Fruit fly (Drosophila melanogaster): ENCODE measurements around the gene step.

The step gene

DNA sequence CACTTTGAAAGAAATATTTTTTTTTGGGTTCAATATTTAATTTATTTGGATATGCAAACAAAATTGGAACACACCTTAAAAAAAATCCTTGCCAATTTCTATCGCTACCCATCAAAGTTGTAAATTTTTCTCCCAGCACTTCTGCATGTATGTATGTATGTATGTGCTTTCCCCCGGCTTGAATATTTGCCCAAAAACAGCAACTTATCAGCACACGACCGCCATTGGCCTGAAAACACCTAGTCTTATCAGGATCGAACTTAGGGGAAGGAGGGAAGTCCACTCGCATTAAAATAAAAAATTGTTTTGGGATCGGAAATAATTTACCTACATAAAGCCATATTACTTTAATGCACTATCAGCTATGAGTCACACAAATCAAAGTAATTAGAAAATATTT is 3.3 kb downstream of the step start (continued):
- TF ChIP-seq Sox102F (GFP tag; optimal IDR thresholded peaks at IDR 0.05) (no peak), CG11762 (GFP tag; optimal IDR thresholded peaks at IDR 0.05; ENCODE audit: insufficient read depth) (no peak), CG3919 (GFP tag; optimal IDR thresholded peaks at IDR 0.05) (no peak), Eip75B (GFP tag; optimal IDR thresholded peaks at IDR 0.05) (no peak), CG9139 (GFP tag; optimal IDR thresholded peaks at IDR 0.05) (no peak), CG1621 (tag; optimal IDR thresholded peaks at IDR 0.05) (no peak)

DNA sequence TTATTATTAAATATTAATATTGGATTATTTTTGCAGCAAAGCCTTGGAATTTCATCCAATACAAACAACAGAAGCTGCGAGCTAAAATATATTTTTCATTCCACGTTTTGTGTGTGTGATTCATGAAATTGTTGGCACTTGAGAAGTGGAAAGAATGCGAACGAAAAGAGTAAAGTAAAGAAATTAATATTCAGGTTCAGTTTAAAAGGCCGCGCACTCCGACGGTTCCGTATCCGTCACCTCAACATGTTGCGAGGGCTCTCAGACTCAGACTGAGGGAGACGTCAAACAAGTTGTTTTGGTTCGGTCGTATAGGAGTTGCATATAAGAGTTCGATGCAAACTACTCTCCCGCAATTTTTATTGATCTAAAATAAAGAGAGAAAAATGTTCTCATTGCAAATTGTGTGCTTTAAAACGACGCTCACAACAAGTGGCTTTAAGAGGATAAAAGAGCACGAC is 3.8 kb downstream of the step start:
- TF ChIP-seq CG8319 (GFP tag; optimal IDR thresholded peaks at IDR 0.05) = no peak
- TF ChIP-seq CG31627 (GFP tag; optimal IDR thresholded peaks at IDR 0.05) = no peak
- TF ChIP-seq lz (GFP tag; optimal IDR thresholded peaks at IDR 0.05) = no peak
- TF ChIP-seq Met (GFP tag; optimal IDR thresholded peaks at IDR 0.05) = peak; percentile 21
- TF ChIP-seq spab (GFP tag; optimal IDR thresholded peaks at IDR 0.05) = no peak
- no peak for TF ChIP-seq CG34406 (GFP tag; optimal IDR thresholded peaks at IDR 0.05)
- TF ChIP-seq CG4318 (GFP tag; optimal IDR thresholded peaks at IDR 0.05) = no peak
- no peak for TF ChIP-seq dac (GFP tag; optimal IDR thresholded peaks at IDR 0.05)
- no peak for TF ChIP-seq net (GFP tag; optimal IDR thresholded peaks at IDR 0.05)
- TF ChIP-seq CG10669 (GFP tag; optimal IDR thresholded peaks at IDR 0.05) = peak; percentile 20
- no peak; the same call in 1 of the 3 replicates for TF ChIP-seq CG6163 (GFP tag; IDR thresholded peaks at IDR 0.05)
- no peak for TF ChIP-seq Eip93F (GFP tag; optimal IDR thresholded peaks at IDR 0.05)
- TF ChIP-seq acj6 (GFP tag; optimal IDR thresholded peaks at IDR 0.05) = no peak
- no peak for TF ChIP-seq Lpt (GFP tag; optimal IDR thresholded peaks at IDR 0.05)
- TF ChIP-seq ss (GFP tag; optimal IDR thresholded peaks at IDR 0.05) = peak in 1 of 2 experiments; percentile 44
- TF ChIP-seq CG11902 (GFP tag; optimal IDR thresholded peaks at IDR 0.05) = no peak
- TF ChIP-seq Hr38 (GFP tag; optimal IDR thresholded peaks at IDR 0.05) = no peak
- no peak for TF ChIP-seq Hr4 (GFP tag; optimal IDR thresholded peaks at IDR 0.05)
- no peak for TF ChIP-seq CG8119 (GFP tag; IDR thresholded peaks at IDR 0.05)
- TF ChIP-seq dsx (GFP tag; optimal IDR thresholded peaks at IDR 0.05; ENCODE audit: poor library complexity, severe bottlenecking) = peak; percentile 53
- TF ChIP-seq Eip75B (GFP tag; optimal IDR thresholded peaks at IDR 0.05) = no peak
- peak; percentile 88 for TF ChIP-seq svp (GFP tag)
- TF ChIP-seq topi (GFP tag; optimal IDR thresholded peaks at IDR 0.05) = no peak
- no peak for TF ChIP-seq fd59A (GFP tag; optimal IDR thresholded peaks at IDR 0.05)
- TF ChIP-seq Ets21C (GFP tag; optimal IDR thresholded peaks at IDR 0.05) = no peak
- TF ChIP-seq CG3032 (tag; optimal IDR thresholded peaks at IDR 0.05) = no peak
- TF ChIP-seq CG11294 (GFP tag; IDR thresholded peaks at IDR 0.05) = no peak
- TF ChIP-seq eg (GFP tag; IDR thresholded peaks at IDR 0.05) = no peak
- TF ChIP-seq salr (GFP tag; optimal IDR thresholded peaks at IDR 0.05) = no peak
- TF ChIP-seq Hr39 (GFP tag; optimal IDR thresholded peaks at IDR 0.05) = no peak
- TF ChIP-seq CG32006 (GFP tag; optimal IDR thresholded peaks at IDR 0.05) = no peak
- TF ChIP-seq fkh (GFP tag; optimal IDR thresholded peaks at IDR 0.05) = peak; percentile 16
- TF ChIP-seq cyc (GFP tag; optimal IDR thresholded peaks at IDR 0.05) = no peak
- TF ChIP-seq CG6792 (GFP tag; optimal IDR thresholded peaks at IDR 0.05) = no peak
- no peak for TF ChIP-seq CG10631 (GFP tag; optimal IDR thresholded peaks at IDR 0.05)
- no peak for TF ChIP-seq CG8632 (GFP tag; optimal IDR thresholded peaks at IDR 0.05)
- TF ChIP-seq Eip78C (GFP tag) = peak; percentile 69
- TF ChIP-seq CG11762 (GFP tag; optimal IDR thresholded peaks at IDR 0.05; ENCODE audit: insufficient read depth) = no peak
- TF ChIP-seq Gug (GFP tag; IDR thresholded peaks at IDR 0.05) = no peak
- peak; percentile 4 for TF ChIP-seq CG6808 (GFP tag; optimal IDR thresholded peaks at IDR 0.05)
- TF ChIP-seq Sox15 (GFP tag; optimal IDR thresholded peaks at IDR 0.05) = no peak
- TF ChIP-seq CG3919 (GFP tag; optimal IDR thresholded peaks at IDR 0.05) = no peak
- TF ChIP-seq achi (GFP tag; optimal IDR thresholded peaks at IDR 0.05) = no peak
- TF ChIP-seq Sox14 (GFP tag; optimal IDR thresholded peaks at IDR 0.05) = no peak
- TF ChIP-seq CG1621 (tag; optimal IDR thresholded peaks at IDR 0.05) = no peak
- no peak for TF ChIP-seq esn (GFP tag; optimal IDR thresholded peaks at IDR 0.05)
- TF ChIP-seq Smox (GFP tag; optimal IDR thresholded peaks at IDR 0.05) = no peak
- no peak for TF ChIP-seq pdm3 (GFP tag; optimal IDR thresholded peaks at IDR 0.05)
- no peak for TF ChIP-seq OdsH (GFP tag; optimal IDR thresholded peaks at IDR 0.05)

All from whole organism, prepupa.